Worm (Caenorhabditis elegans) whole organism, L4/young adult: ENCODE measurements around the gene ZK896.4.

Source experiments
- W03F9.2 ChIP-seq: fragments of 150-350 bp; optimal IDR thresholded peaks from 2 replicates; lab custom pipeline; 2014; ENCODE audit warnings: missing biosample characterization, missing genetic modification characterization
- him-1 ChIP-seq: sonication (generic microtip); optimal IDR thresholded peaks from 2 replicates; lab custom pipeline; 2016; ENCODE audit warnings: missing genotype, missing genetic modification reagents, missing genetic modification characterization, missing compliant biosample characterization

- no peak for TF ChIP-seq him-1 (tag; lab: Kevin White, UChicago)
- TF ChIP-seq W03F9.2 (tag; lab: Kevin White, UChicago) = no peak
Measured at ce11 chrIV:12890445-12890844, 7.4 kb upstream of the ZK896.4 start, which contains the start of gene K08D8.6.
